Worm (Caenorhabditis elegans) whole organism, L4 larva: ENCODE results near the gene rha-2.

Experiments
- D1046.2 ChIP-seq: fragments of 200-800 bp; sonication (Bioruptor generic); IDR thresholded peaks from 2 replicates; pipeline ENCODE4 v1.3.6; 2022; ENCODE audit warnings: missing genetic modification characterization, missing compliant biosample characterization
- F10B5.3 ChIP-seq: sonication (generic microtip); optimal IDR thresholded peaks from 2 replicates; lab custom pipeline; 2016; ENCODE audit warnings: mild to moderate bottlenecking, missing genetic modification characterization, missing compliant biosample characterization
- F44E2.7 ChIP-seq: fragments of 200-800 bp; sonication (Bioruptor generic); IDR thresholded peaks from 2 replicates; pipeline ENCODE4 v2.1.2; 2022; ENCODE audit warnings: missing genetic modification characterization, missing compliant biosample characterization
- T26A8.4 ChIP-seq: fragments of 200-800 bp; sonication (Bioruptor generic); IDR thresholded peaks from 2 replicates; pipeline ENCODE4 v1.3.6; 2022; ENCODE audit warnings: missing genetic modification characterization, missing compliant biosample characterization
- Y105C5A.15 ChIP-seq: fragments of 200-800 bp; sonication (Bioruptor generic); IDR thresholded peaks from 2 replicates; pipeline ENCODE4 v1.3.6; 2022; ENCODE audit warnings: missing genetic modification characterization, missing compliant biosample characterization
- Y48G9A.11 ChIP-seq: fragments of 200-800 bp; sonication (Bioruptor generic); IDR thresholded peaks from 2 replicates; pipeline ENCODE4 v1.3.6; 2022; ENCODE audit warnings: missing genetic modification reagents, missing genetic modification characterization, missing compliant biosample characterization
- ZK546.5 ChIP-seq, 2 experiments: sonication (generic microtip); optimal IDR thresholded peaks; 2 replicates each; lab custom pipeline; 2017; ENCODE audit warnings: missing biosample characterization in 2 of 2, missing genetic modification characterization in 2 of 2
- aha-1 ChIP-seq: fragments of 150-350 bp; peaks from one replicate; lab custom pipeline; 2014; ENCODE audit warnings: missing biosample characterization, missing genetic modification characterization
- aly-2 ChIP-seq: sonication (generic microtip); optimal IDR thresholded peaks from 2 replicates; lab custom pipeline; 2018; ENCODE audit warnings: missing biosample characterization, missing genetic modification characterization
- arid-1 ChIP-seq: fragments of 200-800 bp; sonication (Bioruptor generic); conservative IDR thresholded peaks from 2 replicates; pipeline ENCODE4 v1.3.6; 2022; ENCODE audit warnings: missing genetic modification reagents, missing genetic modification characterization, missing compliant biosample characterization
- attf-4 ChIP-seq: sonication (generic microtip); optimal IDR thresholded peaks from 3 replicates; lab custom pipeline; 2017; ENCODE audit warnings: missing biosample characterization, missing genetic modification characterization
- ceh-28 ChIP-seq: fragments of 150-350 bp; optimal IDR thresholded peaks from 2 replicates; lab custom pipeline; 2014; ENCODE audit warnings: missing biosample characterization, missing genetic modification reagents, missing genetic modification characterization
- ceh-32 ChIP-seq: sonication (generic microtip); optimal IDR thresholded peaks from 2 replicates; lab custom pipeline; 2016; ENCODE audit warnings: mild to moderate bottlenecking, missing genetic modification characterization, missing compliant biosample characterization; ENCODE audit not compliant: poor library complexity
- ceh-82 ChIP-seq: sonication (generic microtip); optimal IDR thresholded peaks from 2 replicates; lab custom pipeline; 2017; ENCODE audit warnings: missing biosample characterization, missing genetic modification characterization
- ces-1 ChIP-seq: fragments of 150-350 bp; sonication (generic microtip); optimal IDR thresholded peaks from 4 replicates; lab custom pipeline; 2014; ENCODE audit warnings: missing biosample characterization, missing genetic modification reagents, missing genetic modification characterization
- ctbp-1 ChIP-seq: fragments of 200-800 bp; sonication (Bioruptor generic); IDR thresholded peaks from 2 replicates; pipeline ENCODE4 v1.3.6; 2022; ENCODE audit warnings: missing genetic modification reagents, missing genetic modification characterization, missing compliant biosample characterization
- daf-16 ChIP-seq, 3 experiments: sonication (generic microtip); optimal IDR thresholded peaks; 2 replicates each; lab custom pipeline; 2016 to 2017; ENCODE audit warnings: missing genetic modification characterization in 3 of 3, missing genetic modification reagents in 3 of 3, mild to moderate bottlenecking in 2 of 3, missing compliant biosample characterization in 2 of 3, missing biosample characterization in 1 of 3, moderate library complexity in 1 of 3
- daf-19 ChIP-seq: fragments of 200-800 bp; sonication (Bioruptor generic); conservative IDR thresholded peaks from 2 replicates; pipeline ENCODE4 v1.3.6; 2022; ENCODE audit warnings: missing genetic modification characterization, missing compliant biosample characterization
- dmd-6 ChIP-seq: fragments of 200-800 bp; sonication (Bioruptor generic); IDR thresholded peaks from 2 replicates; pipeline ENCODE4 v1.3.6; 2022; ENCODE audit warnings: missing genetic modification reagents, missing genetic modification characterization, missing compliant biosample characterization
- dpl-1 ChIP-seq: fragments of 150-350 bp; optimal IDR thresholded peaks from 2 replicates; lab custom pipeline; 2014; ENCODE audit warnings: missing biosample characterization, missing genetic modification reagents, missing genetic modification characterization
- egl-43 ChIP-seq: fragments of 200-800 bp; sonication (Bioruptor generic); IDR thresholded peaks from 2 replicates; pipeline ENCODE4 v1.3.6; 2022; ENCODE audit warnings: missing genetic modification reagents, missing genetic modification characterization, missing compliant biosample characterization
- fkh-10 ChIP-seq: fragments of 150-350 bp; optimal IDR thresholded peaks from 2 replicates; lab custom pipeline; 2014; ENCODE audit warnings: missing biosample characterization, missing genetic modification reagents, missing genetic modification characterization
- fos-1 ChIP-seq: fragments of 150-350 bp; optimal IDR thresholded peaks from 2 replicates; lab custom pipeline; 2014; ENCODE audit warnings: missing biosample characterization, missing genetic modification characterization
- gei-8 ChIP-seq: fragments of 200-800 bp; sonication (Bioruptor generic); optimal IDR thresholded peaks from 2 replicates; lab custom pipeline; 2018; ENCODE audit warnings: mild to moderate bottlenecking, missing genetic modification characterization, missing compliant biosample characterization
- hlh-11 ChIP-seq: fragments of 200-800 bp; sonication (Bioruptor generic); optimal IDR thresholded peaks from 2 replicates; lab custom pipeline; 2018; ENCODE audit warnings: mild to moderate bottlenecking, missing genetic modification characterization, missing compliant biosample characterization
- hlh-30 ChIP-seq: sonication (generic microtip); optimal IDR thresholded peaks from 2 replicates; lab custom pipeline; 2017; ENCODE audit warnings: antibody characterized with exemption, mild to moderate bottlenecking, missing genetic modification characterization, missing compliant biosample characterization; ENCODE audit not compliant: insufficient read depth
- jun-1 ChIP-seq: fragments of 150-350 bp; optimal IDR thresholded peaks from 2 replicates; lab custom pipeline; 2014; ENCODE audit warnings: missing biosample characterization, missing genetic modification reagents, missing genetic modification characterization
- lim-7 ChIP-seq: fragments of 200-800 bp; sonication (Bioruptor generic); IDR thresholded peaks from 2 replicates; pipeline ENCODE4 v1.3.6; 2022; ENCODE audit warnings: missing genetic modification characterization, missing compliant biosample characterization
- lin-1 ChIP-seq: fragments of 200-800 bp; sonication (Bioruptor generic); IDR thresholded peaks from 2 replicates; pipeline ENCODE4 v1.3.6; 2022; ENCODE audit warnings: missing genetic modification reagents, missing genetic modification characterization, missing compliant biosample characterization
- lin-15B ChIP-seq: fragments of 150-350 bp; sonication (generic microtip); optimal IDR thresholded peaks from 3 replicates; lab custom pipeline; 2014; ENCODE audit warnings: missing biosample characterization, missing genetic modification characterization
- lin-29 ChIP-seq: fragments of 200-800 bp; sonication (Bioruptor generic); IDR thresholded peaks from 2 replicates; pipeline ENCODE4 v1.3.6; 2022; ENCODE audit warnings: missing genetic modification reagents, missing genetic modification characterization, missing compliant biosample characterization
- lir-3 ChIP-seq: sonication (generic microtip); optimal IDR thresholded peaks from 2 replicates; lab custom pipeline; 2016; ENCODE audit warnings: mild to moderate bottlenecking, missing genetic modification characterization, missing compliant biosample characterization
- mdl-1 ChIP-seq, 2 experiments: fragments of 150-350 bp in 1 of 2; sonication (generic microtip) in 1 of 2; optimal IDR thresholded peaks; 2 replicates each; lab custom pipeline; 2014 to 2017; ENCODE audit warnings: missing biosample characterization in 2 of 2, missing genetic modification characterization in 2 of 2
- mdt-29 ChIP-seq: fragments of 200-800 bp; sonication (Bioruptor generic); IDR thresholded peaks from 2 replicates; pipeline ENCODE4 v1.3.6; 2022; ENCODE audit warnings: missing genetic modification reagents, missing genetic modification characterization, missing compliant biosample characterization
- mxl-3 ChIP-seq: fragments of 200-800 bp; sonication (Bioruptor generic); optimal IDR thresholded peaks from 2 replicates; lab custom pipeline; 2018; ENCODE audit warnings: mild to moderate bottlenecking, missing genetic modification characterization, missing compliant biosample characterization
- nhr-102 ChIP-seq: sonication (generic microtip); optimal IDR thresholded peaks from 2 replicates; lab custom pipeline; 2016; ENCODE audit warnings: mild to moderate bottlenecking, missing genetic modification characterization, moderate library complexity, missing compliant biosample characterization
- nhr-11 ChIP-seq: fragments of 150-350 bp; optimal IDR thresholded peaks from 2 replicates; lab custom pipeline; 2014; ENCODE audit warnings: missing biosample characterization, missing genetic modification characterization
- nhr-28 ChIP-seq: fragments of 150-350 bp; optimal IDR thresholded peaks from 2 replicates; lab custom pipeline; 2014; ENCODE audit warnings: missing biosample characterization, missing genetic modification characterization
- nhr-41 ChIP-seq: fragments of 200-800 bp; sonication (Bioruptor generic); IDR thresholded peaks from 2 replicates; pipeline ENCODE4 v1.3.6; 2022; ENCODE audit warnings: missing genetic modification reagents, missing genetic modification characterization, missing compliant biosample characterization
- nhr-48 ChIP-seq: sonication (generic microtip); optimal IDR thresholded peaks from 2 replicates; lab custom pipeline; 2016; ENCODE audit warnings: mild to moderate bottlenecking, missing genetic modification characterization, missing compliant biosample characterization
- pqm-1 ChIP-seq: sonication (generic microtip); optimal IDR thresholded peaks from 2 replicates; lab custom pipeline; 2017; ENCODE audit warnings: missing biosample characterization, missing genetic modification characterization
- saeg-2 ChIP-seq: fragments of 200-800 bp; sonication (Bioruptor generic); IDR thresholded peaks from 2 replicates; pipeline ENCODE4 v1.3.6; 2022; ENCODE audit warnings: missing genetic modification reagents, missing genetic modification characterization, missing compliant biosample characterization
- snpc-1.2 ChIP-seq: fragments of 200-800 bp; sonication (Bioruptor generic); IDR thresholded peaks from 2 replicates; pipeline ENCODE4 v1.3.6; 2022; ENCODE audit warnings: missing genetic modification reagents, missing genetic modification characterization, missing compliant biosample characterization
- snpc-4 ChIP-seq: fragments of 150-350 bp; optimal IDR thresholded peaks from 2 replicates; lab custom pipeline; 2014; ENCODE audit warnings: missing biosample characterization, missing genetic modification characterization
- spr-3 ChIP-seq: fragments of 200-800 bp; sonication (Bioruptor generic); optimal IDR thresholded peaks from 2 replicates; lab custom pipeline; 2018; ENCODE audit warnings: mild to moderate bottlenecking, missing genetic modification characterization, missing compliant biosample characterization
- tag-97 ChIP-seq: fragments of 200-800 bp; sonication (Bioruptor generic); IDR thresholded peaks from 2 replicates; pipeline ENCODE4 v1.3.6; 2022; ENCODE audit warnings: missing genetic modification characterization, missing compliant biosample characterization
- tra-1 ChIP-seq: fragments of 200-800 bp; sonication (Bioruptor generic); IDR thresholded peaks from 2 replicates; pipeline ENCODE4 v1.3.6; 2022; ENCODE audit warnings: missing genetic modification reagents, missing genetic modification characterization, missing compliant biosample characterization
- unc-130 ChIP-seq: sonication (generic microtip); optimal IDR thresholded peaks from 2 replicates; lab custom pipeline; 2016; ENCODE audit warnings: missing genetic modification reagents, missing genetic modification characterization, missing compliant biosample characterization
- zfp-3 ChIP-seq: fragments of 200-800 bp; sonication (Bioruptor generic); conservative IDR thresholded peaks from 2 replicates; pipeline ENCODE4 v1.3.6; 2022; ENCODE audit warnings: missing genetic modification reagents, missing genetic modification characterization, missing compliant biosample characterization
- ztf-11 ChIP-seq: fragments of 150-350 bp; optimal IDR thresholded peaks from 2 replicates; lab custom pipeline; 2014; ENCODE audit warnings: missing biosample characterization, missing genetic modification characterization
- ztf-7 ChIP-seq: fragments of 150-350 bp; optimal IDR thresholded peaks from 2 replicates; lab custom pipeline; 2014; ENCODE audit warnings: missing biosample characterization, missing genetic modification characterization

The rha-2 gene

DNA sequence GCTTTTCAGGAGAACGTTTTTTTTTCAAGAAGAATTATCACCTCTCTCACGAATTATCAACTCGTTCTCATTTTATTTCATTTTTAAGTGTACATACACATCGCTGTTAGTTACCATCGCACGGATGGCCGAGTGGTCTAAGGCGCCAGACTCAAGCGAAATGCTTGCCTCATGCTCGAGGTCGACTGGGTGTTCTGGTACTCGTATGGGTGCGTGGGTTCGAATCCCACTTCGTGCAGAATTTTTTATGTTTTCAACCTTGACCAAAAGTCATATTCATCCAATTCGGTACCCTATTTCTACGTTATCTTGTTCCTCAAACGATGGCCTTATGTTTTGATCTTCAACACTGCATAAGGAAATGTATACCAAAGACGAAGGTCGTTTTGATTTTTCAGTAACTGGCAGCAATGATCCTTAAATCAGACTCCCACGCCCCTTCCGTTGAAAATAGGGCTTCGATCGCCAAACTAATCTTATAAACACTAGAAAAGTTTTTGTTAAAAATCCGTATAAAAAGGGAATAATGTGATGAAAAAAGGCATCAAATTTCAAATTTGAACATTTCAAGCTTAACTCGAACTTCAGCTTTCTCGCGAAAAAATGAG is 24.9 kb upstream of the rha-2 start, which contains the start of gene fip-1:
fip-1 (plus strand) TSS at position 558 of the 608 bp plus-strand sequence.
- TF ChIP-seq fos-1 (no peak), arid-1 (GFP tag; lab: Robert Waterston, UW) (peak; percentile 72), aha-1 (tag; lab: Kevin White, UChicago) (peak; percentile 92), egl-43 (no peak), mdt-29 (GFP tag; lab: Robert Waterston, UW) (no peak), tag-97 (GFP tag; lab: Robert Waterston, UW) (no peak), zfp-3 (0 out of 2 replicates have a peak, but pooled peaks have one; percentile 40), daf-19 (GFP tag; lab: Robert Waterston, UW) (no peak), dpl-1 (GFP tag; lab: Kevin White, UChicago) (no peak), dmd-6 (GFP tag; lab: Robert Waterston, UW) (peak; percentile 23; the same call in 1 of the 2 replicates), Y48G9A.11 (no peak; the same call in none of the 2 replicates), snpc-4 (tag; lab: Kevin White, UChicago) (no peak), nhr-48 (peak; percentile 20), lin-1 (GFP tag; lab: Robert Waterston, UW) (no peak), daf-16 (GFP tag; optimal IDR thresholded peaks at IDR 0.05; lab: Kevin White, UChicago) (peak in 1 of 2 experiments; percentile 77), daf-16 (tag; optimal IDR thresholded peaks at IDR 0.05; lab: Kevin White, UChicago) (peak; percentile 57), pqm-1 (tag; lab: Kevin White, UChicago) (no peak), lir-3 (tag; lab: Kevin White, UChicago) (peak; percentile 5), fkh-10 (no peak), unc-130 (GFP tag; lab: Kevin White, UChicago) (peak; percentile 33), ctbp-1 (GFP tag; lab: Robert Waterston, UW) (0 out of 2 replicates have a peak, but pooled peaks have one; percentile 39), nhr-28 (tag; lab: Kevin White, UChicago) (no peak), Y105C5A.15 (GFP tag; lab: Robert Waterston, UW) (no peak), snpc-1.2 (peak; percentile 59), ceh-32 (tag; lab: Kevin White, UChicago) (no peak), hlh-30 (peak; percentile 41), hlh-11 (no peak), ztf-11 (no peak), mxl-3 (GFP tag; lab: Kevin White, UChicago) (no peak), gei-8 (GFP tag; lab: Kevin White, UChicago) (peak; percentile 36), F44E2.7 (GFP tag; lab: Robert Waterston, UW) (no peak), ceh-82 (no peak), ZK546.5 (tag; optimal IDR thresholded peaks at IDR 0.05; lab: Kevin White, UChicago) (no peak), aly-2 (tag; lab: Kevin White, UChicago) (no peak), F10B5.3 (tag; lab: Kevin White, UChicago) (no peak), saeg-2 (GFP tag; lab: Robert Waterston, UW) (no peak), nhr-11 (no peak), lin-29 (GFP tag; lab: Robert Waterston, UW) (no peak), D1046.2 (GFP tag; lab: Robert Waterston, UW) (0 out of 2 replicates have a peak, but pooled peaks have one; percentile 70), T26A8.4 (GFP tag; lab: Robert Waterston, UW) (no peak), lim-7 (GFP tag; lab: Robert Waterston, UW) (peak; percentile 89), nhr-41 (GFP tag; lab: Robert Waterston, UW) (no peak), nhr-102 (tag; lab: Kevin White, UChicago) (peak; percentile 26), jun-1 (tag; lab: Kevin White, UChicago) (no peak), mdl-1 (tag; optimal IDR thresholded peaks at IDR 0.05; lab: Kevin White, UChicago) (no peak), spr-3 (GFP tag; lab: Kevin White, UChicago) (no peak), ztf-7 (tag; lab: Kevin White, UChicago) (no peak), ceh-28 (tag; lab: Kevin White, UChicago) (no peak), ces-1 (GFP tag; lab: Kevin White, UChicago) (no peak), attf-4 (tag; lab: Kevin White, UChicago) (no peak), tra-1 (GFP tag; lab: Robert Waterston, UW) (peak; percentile 70; the same call in 1 of the 2 replicates), lin-15B (no peak)
